Worm (Caenorhabditis elegans): Measurements from ENCODE around the gene F15H10.12.
A peak's percentile ranks its signal among the peaks of the same experiment; 100 is the strongest.

Gene F15H10.12

DNA sequence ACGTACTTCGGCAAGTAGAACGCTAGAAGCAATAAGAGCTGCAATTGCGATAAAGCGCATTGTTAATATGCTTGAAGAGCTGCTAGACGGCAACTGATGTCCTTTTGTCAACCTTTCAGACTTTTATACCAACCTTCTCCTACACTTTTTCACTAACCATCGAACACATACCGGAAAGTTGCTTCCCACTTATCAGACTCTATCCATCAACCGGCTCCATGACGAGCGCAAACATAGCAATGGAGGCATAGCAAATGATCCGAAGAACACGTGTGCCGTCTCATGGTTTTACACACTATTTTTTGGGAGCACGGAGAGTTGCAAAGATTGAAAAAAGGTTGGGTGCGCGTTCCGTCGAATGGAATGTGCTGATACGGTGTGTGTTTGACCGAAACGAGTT, 28.2 kb downstream of the F15H10.12 start, which contains the start of gene abu-1:
abu-1 (minus strand) TSS at position 101 of the 400 bp plus-strand sequence.
- TF ChIP-seq W03F9.2 (tag; optimal IDR thresholded peaks at IDR 0.05): no peak
- TF ChIP-seq dao-5 (tag; optimal IDR thresholded peaks at IDR 0.05): no peak
- TF ChIP-seq him-1 (tag; optimal IDR thresholded peaks at IDR 0.05): no peak

DNA sequence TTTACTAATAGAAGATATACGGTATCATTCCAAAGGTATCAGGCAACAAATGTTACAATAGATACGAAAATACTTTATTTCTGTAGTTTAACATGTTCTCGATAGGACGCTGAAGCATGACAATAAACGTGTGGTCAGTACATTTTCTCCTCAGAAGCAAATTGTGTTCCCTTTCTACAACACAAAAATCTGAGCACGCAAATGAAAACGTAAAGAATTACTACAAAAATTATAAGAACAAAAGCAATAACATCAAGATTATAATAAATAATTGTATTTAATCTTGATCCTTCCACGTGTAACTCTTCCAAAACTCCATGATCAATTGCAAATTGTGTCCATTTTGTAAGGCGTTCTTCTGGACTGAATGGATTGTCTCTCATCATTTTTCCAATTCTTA, 30.1 kb downstream of the F15H10.12 start:
- TF ChIP-seq dao-5 (tag; optimal IDR thresholded peaks at IDR 0.05): no peak
- no peak for TF ChIP-seq W03F9.2 (tag; optimal IDR thresholded peaks at IDR 0.05)
- no peak for TF ChIP-seq him-1 (tag; optimal IDR thresholded peaks at IDR 0.05)

DNA sequence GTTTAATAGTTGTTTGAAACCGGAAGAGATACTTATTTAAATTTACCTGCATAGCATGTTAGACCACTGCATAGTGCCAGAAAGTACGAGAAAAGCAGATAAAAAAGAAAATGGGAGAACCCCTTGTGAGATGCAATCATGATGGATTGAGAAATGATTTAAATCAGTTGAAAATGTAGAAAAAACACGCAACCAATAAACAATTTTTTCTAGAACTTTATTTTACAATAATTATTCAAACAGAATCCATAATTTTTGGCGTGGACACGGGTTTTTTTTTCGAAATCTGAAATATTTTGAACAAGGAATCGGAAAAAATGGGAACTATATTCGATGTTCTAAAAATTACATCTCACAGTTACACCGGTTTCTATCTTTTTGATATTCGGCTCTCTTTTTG, 30.6 kb downstream of the F15H10.12 start, which contains the start of gene AC3.12:
AC3.12 (minus strand) TSS at position 101 of the 400 bp plus-strand sequence.
- no peak for TF ChIP-seq dao-5 (tag; optimal IDR thresholded peaks at IDR 0.05)
- no peak for TF ChIP-seq W03F9.2 (tag; optimal IDR thresholded peaks at IDR 0.05)
- TF ChIP-seq him-1 (tag; optimal IDR thresholded peaks at IDR 0.05): no peak

DNA sequence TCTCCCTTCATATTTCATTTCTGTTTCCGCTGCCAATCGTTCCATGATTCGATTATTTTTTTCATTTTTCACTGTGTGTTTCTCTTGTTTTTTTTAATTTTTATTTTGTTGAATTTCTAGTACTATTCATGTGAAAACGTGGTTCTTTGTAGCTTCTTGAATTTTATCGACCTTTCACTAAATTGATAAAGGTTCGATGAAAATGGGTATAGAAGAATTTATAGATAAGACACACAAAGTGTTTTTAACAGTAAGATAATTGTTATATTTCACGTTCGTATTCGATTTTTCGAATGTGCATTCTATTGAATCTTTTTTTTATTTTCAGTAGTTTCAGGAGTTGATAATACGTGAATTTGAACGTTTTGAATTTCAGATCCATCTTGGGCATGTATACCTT, 37.9 kb downstream of the F15H10.12 start, which contains the start of gene ugt-49:
ugt-49 (plus strand) TSS at position 371 of the 400 bp plus-strand sequence.
- TF ChIP-seq W03F9.2 (tag; optimal IDR thresholded peaks at IDR 0.05) (no peak), dao-5 (tag; optimal IDR thresholded peaks at IDR 0.05) (no peak), him-1 (tag; optimal IDR thresholded peaks at IDR 0.05) (no peak)

DNA sequence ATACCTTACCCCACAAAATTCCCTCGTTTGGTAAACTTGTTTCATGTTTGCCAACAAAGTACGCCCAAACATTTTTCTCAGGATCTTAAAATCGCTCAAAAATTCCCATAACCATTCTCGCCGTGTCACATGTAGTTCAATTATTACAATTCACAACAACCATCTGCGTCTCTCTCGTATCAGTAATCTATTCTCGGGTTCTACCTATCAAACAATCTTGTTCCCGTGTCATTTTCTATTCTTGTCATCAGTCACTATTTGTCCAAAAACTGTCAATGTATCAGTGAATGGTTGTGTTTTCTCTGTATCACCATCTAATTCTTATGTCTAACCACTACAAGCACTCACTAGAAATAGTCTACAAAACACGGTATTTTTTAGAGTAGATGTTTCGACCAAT, 38.7 kb downstream of the F15H10.12 start:
- TF ChIP-seq dao-5 (tag; optimal IDR thresholded peaks at IDR 0.05) (no peak), him-1 (tag; optimal IDR thresholded peaks at IDR 0.05) (no peak), W03F9.2 (tag; optimal IDR thresholded peaks at IDR 0.05) (no peak)

DNA sequence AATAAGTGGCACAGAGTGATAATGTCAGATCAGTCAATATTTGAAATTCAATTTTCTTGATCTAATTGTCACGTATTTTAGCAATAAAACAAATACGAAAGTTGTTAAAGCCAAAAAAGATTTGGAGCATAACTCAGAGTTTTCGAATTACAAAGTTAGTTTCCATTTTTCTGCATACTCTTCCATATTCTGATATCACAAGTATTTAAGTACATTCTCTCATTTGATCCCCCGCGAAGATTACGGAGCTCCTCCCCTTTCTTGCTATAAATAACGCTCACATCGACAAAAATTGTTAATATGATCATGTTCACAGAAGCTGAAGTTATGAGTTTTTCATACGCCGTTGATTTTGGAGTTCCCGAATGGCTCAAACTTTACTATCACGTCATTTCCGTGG, 41.6 kb downstream of the F15H10.12 start, which contains the start of gene sri-20:
sri-20 (plus strand) TSS at position 301 of the 400 bp plus-strand sequence.
- TF ChIP-seq dao-5 (tag; optimal IDR thresholded peaks at IDR 0.05): no peak
- TF ChIP-seq him-1 (tag; optimal IDR thresholded peaks at IDR 0.05): no peak
- TF ChIP-seq W03F9.2 (tag; optimal IDR thresholded peaks at IDR 0.05): no peak

DNA sequence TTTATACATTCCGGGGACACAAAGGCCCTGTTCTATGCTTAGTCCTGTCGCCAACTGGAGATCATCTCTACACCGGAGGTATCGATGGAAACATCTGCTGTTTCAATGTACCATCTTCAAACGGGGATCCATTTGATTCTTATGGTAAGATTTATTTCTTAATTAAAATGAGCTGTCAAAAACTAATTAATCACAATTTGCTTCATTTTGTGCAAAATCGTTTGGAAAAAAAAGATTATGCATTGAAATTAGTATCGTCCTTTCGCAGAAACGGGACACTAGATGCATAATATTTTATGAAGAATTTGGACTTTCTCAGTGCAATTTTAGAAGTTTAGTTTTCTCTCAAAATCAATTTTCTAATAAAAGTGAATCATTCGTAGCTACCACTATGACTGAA, 46.0 kb downstream of the F15H10.12 start:
- no peak for TF ChIP-seq him-1 (tag; optimal IDR thresholded peaks at IDR 0.05)
- TF ChIP-seq dao-5 (tag; optimal IDR thresholded peaks at IDR 0.05): no peak
- no peak for TF ChIP-seq W03F9.2 (tag; optimal IDR thresholded peaks at IDR 0.05)

DNA sequence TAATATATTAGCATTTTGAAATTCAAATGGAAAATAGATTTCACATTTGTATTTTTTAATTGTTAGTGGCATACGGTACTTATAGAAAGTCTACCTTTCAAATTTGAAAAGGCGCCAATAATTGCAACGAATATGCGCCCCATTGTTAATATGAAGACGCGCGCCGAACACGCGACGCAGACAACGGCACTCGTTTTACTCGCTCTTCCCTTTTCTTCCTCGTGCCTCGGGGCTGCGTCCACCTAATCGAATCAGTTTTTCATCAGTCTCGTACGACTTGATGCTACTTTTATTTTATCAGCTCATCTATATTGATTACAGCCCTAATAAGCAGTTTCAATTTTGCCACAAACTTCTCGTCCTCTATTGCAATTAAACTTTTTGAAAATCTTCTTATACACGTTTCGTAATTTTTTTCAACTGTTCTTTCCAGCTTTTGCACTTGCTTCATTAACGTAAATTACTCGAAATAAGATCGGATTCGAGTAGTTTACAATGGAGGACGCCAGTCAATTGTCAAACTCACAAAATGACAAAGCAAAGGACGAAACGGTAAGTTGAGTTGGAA, 48.0 kb downstream of the F15H10.12 start, which contains the start of gene cash-1:
cash-1 (plus strand) TSS at position 432 of the 568 bp plus-strand sequence.
- TF ChIP-seq him-1 (tag; optimal IDR thresholded peaks at IDR 0.05) (no peak), dao-5 (tag; optimal IDR thresholded peaks at IDR 0.05) (no peak), W03F9.2 (tag; optimal IDR thresholded peaks at IDR 0.05) (peak; percentile 73)

DNA sequence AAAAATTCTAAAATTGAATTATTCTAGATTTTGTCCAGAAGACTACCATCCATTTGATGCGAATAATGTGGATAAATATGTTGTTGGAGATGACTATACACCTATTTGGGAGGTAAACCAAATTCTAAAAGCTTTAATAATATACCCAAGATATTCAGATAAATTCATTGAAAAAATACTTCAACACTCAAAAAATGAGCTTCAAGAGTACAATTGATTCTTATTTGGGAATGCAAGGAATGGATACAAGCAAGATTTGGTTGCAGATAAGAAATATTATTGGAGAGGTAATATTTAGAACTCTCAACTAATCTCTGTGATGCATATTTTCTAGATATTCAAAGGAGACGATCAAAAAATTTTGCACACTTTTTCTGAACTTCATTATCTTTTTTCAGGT, 49.7 kb downstream of the F15H10.12 start:
- no peak for TF ChIP-seq him-1 (tag; optimal IDR thresholded peaks at IDR 0.05)
- no peak for TF ChIP-seq W03F9.2 (tag; optimal IDR thresholded peaks at IDR 0.05)
- TF ChIP-seq dao-5 (tag; optimal IDR thresholded peaks at IDR 0.05): no peak
